Worm (Caenorhabditis elegans): ENCODE data around the gene B0280.17.

The B0280.17 gene

ce11 chrIII:7101814-7102477 lies 34.0 kb downstream of the B0280.17 start:
- no peak for TF ChIP-seq lir-3 (tag; optimal IDR thresholded peaks at IDR 0.05; ENCODE audit: poor library complexity)
- TF ChIP-seq tbx-2 (tag; optimal IDR thresholded peaks at IDR 0.05), result no peak
- TF ChIP-seq grh-1 (GFP tag; IDR thresholded peaks at IDR 0.05), result no peak
- no peak for TF ChIP-seq mep-1 (tag; optimal IDR thresholded peaks at IDR 0.05)
- TF ChIP-seq nhr-12 (tag; optimal IDR thresholded peaks at IDR 0.05), result no peak

DNA sequence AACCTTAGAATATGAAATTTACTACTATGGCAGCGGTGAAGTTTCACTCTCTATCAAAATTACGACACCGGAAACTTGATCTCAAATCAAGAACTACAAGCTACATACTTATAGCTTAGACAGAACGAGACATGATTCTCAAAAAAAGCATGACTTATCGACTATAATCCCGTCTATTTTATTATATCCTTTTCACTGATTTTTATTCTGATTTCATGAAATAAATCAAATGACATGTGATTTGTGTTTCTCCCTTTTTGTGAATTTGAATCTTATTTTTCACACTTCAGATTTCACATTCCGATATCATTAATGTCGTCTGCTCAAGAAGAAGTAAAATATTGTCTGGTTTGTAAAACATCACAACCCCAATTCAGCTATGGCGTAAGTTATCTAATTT lies 35.9 kb downstream of the B0280.17 start, which contains the start of gene ZK418.11:
ZK418.11 (plus strand) TSS at position 289 of the 400 bp plus-strand sequence.
- peak; percentile 26 for TF ChIP-seq nhr-71 (tag; optimal IDR thresholded peaks at IDR 0.05)
- no peak for TF ChIP-seq unc-98 (GFP tag; IDR thresholded peaks at IDR 0.05)
- peak; percentile 55 for TF ChIP-seq dsc-1 (tag; optimal IDR thresholded peaks at IDR 0.05)
- no peak for TF ChIP-seq fkh-10 (GFP tag; optimal IDR thresholded peaks at IDR 0.05)
- no peak for TF ChIP-seq aha-1 (tag; optimal IDR thresholded peaks at IDR 0.05)
- no peak for TF ChIP-seq skn-1 (tag; optimal IDR thresholded peaks at IDR 0.05)
- TF ChIP-seq hlh-4 (tag; optimal IDR thresholded peaks at IDR 0.05), result no peak
- no peak for TF ChIP-seq mab-9 (GFP tag; IDR thresholded peaks at IDR 0.05)
- no peak for TF ChIP-seq ces-1 (GFP tag; optimal IDR thresholded peaks at IDR 0.05)
- TF ChIP-seq C04F5.9 (tag; optimal IDR thresholded peaks at IDR 0.05), result no peak
- peak; percentile 73 for TF ChIP-seq fkh-8 (tag; optimal IDR thresholded peaks at IDR 0.05)
- TF ChIP-seq ceh-88 (GFP tag; IDR thresholded peaks at IDR 0.05), result no peak
- no peak for TF ChIP-seq unc-86 (tag; optimal IDR thresholded peaks at IDR 0.05)
- TF ChIP-seq zip-4 (GFP tag; optimal IDR thresholded peaks at IDR 0.05), result no peak
- peak; percentile 36 for TF ChIP-seq nhr-11 (tag; optimal IDR thresholded peaks at IDR 0.05)
- TF ChIP-seq lir-3 (tag; optimal IDR thresholded peaks at IDR 0.05; ENCODE audit: poor library complexity), result no peak
- no peak for TF ChIP-seq mef-2 (tag; optimal IDR thresholded peaks at IDR 0.05)
- no peak for TF ChIP-seq nhr-20 (tag; optimal IDR thresholded peaks at IDR 0.05)
- TF ChIP-seq unc-62 (GFP tag; optimal IDR thresholded peaks at IDR 0.05), result no peak
- TF ChIP-seq nhr-84 (tag; optimal IDR thresholded peaks at IDR 0.05), result no peak
- TF ChIP-seq hlh-17 (GFP tag; optimal IDR thresholded peaks at IDR 0.05; ENCODE audit: borderline replicate concordance), result no peak
- TF ChIP-seq jun-1 (tag; optimal IDR thresholded peaks at IDR 0.05), result no peak
- TF ChIP-seq C34B4.2 (tag; optimal IDR thresholded peaks at IDR 0.05), result no peak
- no peak for TF ChIP-seq lin-15B (tag; optimal IDR thresholded peaks at IDR 0.05)
- TF ChIP-seq ztf-4 (tag; optimal IDR thresholded peaks at IDR 0.05), result no peak
- no peak for TF ChIP-seq ceh-8 (GFP tag; optimal IDR thresholded peaks at IDR 0.05)

DNA sequence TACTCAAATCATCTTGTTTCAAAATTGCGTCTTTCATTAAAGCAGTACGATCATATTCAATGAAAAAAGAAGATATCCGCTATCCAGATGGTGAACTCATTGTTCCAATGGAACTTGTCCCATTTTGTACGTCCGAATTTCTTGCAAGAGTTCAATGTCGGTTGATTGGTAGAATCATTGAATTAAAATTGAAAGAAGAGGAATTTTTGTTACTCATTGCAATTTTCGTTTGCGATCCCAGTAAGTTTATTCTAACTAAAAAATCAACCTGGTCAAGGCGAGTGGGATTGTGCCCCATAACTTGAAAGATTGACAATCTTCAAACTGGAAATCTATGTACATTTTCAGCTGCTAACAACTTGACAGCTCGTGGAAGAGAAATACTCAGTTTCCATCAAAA lies 39.4 kb downstream of the B0280.17 start:
- TF ChIP-seq C16A3.4 (tag; optimal IDR thresholded peaks at IDR 0.05) (no peak), efl-3 (GFP tag; optimal IDR thresholded peaks at IDR 0.05) (no peak), snu-23 (GFP tag; optimal IDR thresholded peaks at IDR 0.05) (no peak), grh-1 (GFP tag; IDR thresholded peaks at IDR 0.05) (no peak), lin-14 (GFP tag; optimal IDR thresholded peaks at IDR 0.05) (no peak), pax-3 (tag; optimal IDR thresholded peaks at IDR 0.05) (no peak), ceh-82 (tag; optimal IDR thresholded peaks at IDR 0.05) (no peak), nhr-77 (tag; optimal IDR thresholded peaks at IDR 0.05) (no peak), elt-2 (tag; optimal IDR thresholded peaks at IDR 0.05) (no peak), nhr-28 (tag; optimal IDR thresholded peaks at IDR 0.05) (no peak), fkh-10 (GFP tag; optimal IDR thresholded peaks at IDR 0.05) (no peak), irx-1 (tag; optimal IDR thresholded peaks at IDR 0.05) (no peak), lsy-2 (tag; optimal IDR thresholded peaks at IDR 0.05) (no peak), nhr-76 (tag; optimal IDR thresholded peaks at IDR 0.05) (no peak), sox-4 (tag; optimal IDR thresholded peaks at IDR 0.05) (no peak), nhr-84 (tag; optimal IDR thresholded peaks at IDR 0.05) (no peak), mef-2 (tag; optimal IDR thresholded peaks at IDR 0.05) (no peak), hpl-2 (GFP tag; optimal IDR thresholded peaks at IDR 0.05) (no peak)
